Worm (Caenorhabditis elegans) whole organism, mixed stage, embryonic: ENCODE results near the gene aakg-3.

Experiments
- ces-1 ChIP-seq: fragments of 150-350 bp; optimal IDR thresholded peaks from 2 replicates; lab custom pipeline; 2014; ENCODE audit warnings: missing biosample characterization, missing genetic modification reagents, missing genetic modification characterization
- cnd-1 ChIP-seq: fragments of 200-800 bp; sonication (Bioruptor generic); optimal IDR thresholded peaks from 2 replicates; lab custom pipeline; 2018; ENCODE audit warnings: mild to moderate bottlenecking, missing genetic modification characterization, missing compliant biosample characterization
- drap-1 ChIP-seq: fragments of 200-800 bp; sonication (Bioruptor generic); optimal IDR thresholded peaks from 3 replicates; lab custom pipeline; 2018; ENCODE audit warnings: mild to moderate bottlenecking, missing genetic modification characterization, missing compliant biosample characterization
- elt-1 ChIP-seq: sonication (generic microtip); optimal IDR thresholded peaks from 2 replicates; lab custom pipeline; 2017; ENCODE audit warnings: missing genetic modification characterization, mild to moderate bottlenecking, missing compliant biosample characterization, antibody characterized with exemption, moderate library complexity, borderline replicate concordance; ENCODE audit not compliant: insufficient read depth
- mls-2 ChIP-seq: sonication (generic microtip); optimal IDR thresholded peaks from 2 replicates; lab custom pipeline; 2016; ENCODE audit warnings: mild to moderate bottlenecking, missing genetic modification characterization, moderate library complexity, missing compliant biosample characterization
- nhr-12 ChIP-seq: fragments of 150-350 bp; optimal IDR thresholded peaks from 2 replicates; lab custom pipeline; 2014; ENCODE audit warnings: missing biosample characterization, missing genetic modification characterization
- nhr-237 ChIP-seq: fragments of 150-350 bp; optimal IDR thresholded peaks from 2 replicates; lab custom pipeline; 2014; ENCODE audit warnings: missing biosample characterization, missing genetic modification characterization
- nhr-28 ChIP-seq: fragments of 150-350 bp; optimal IDR thresholded peaks from 2 replicates; lab custom pipeline; 2014; ENCODE audit warnings: missing biosample characterization, missing genetic modification characterization
- nhr-76 ChIP-seq: sonication (generic microtip); optimal IDR thresholded peaks from 2 replicates; lab custom pipeline; 2017; ENCODE audit warnings: missing biosample characterization, missing genetic modification characterization
- pha-4 ChIP-seq: fragments of 150-350 bp; optimal IDR thresholded peaks from 2 replicates; lab custom pipeline; 2018; ENCODE audit warnings: missing biosample characterization, missing genetic modification reagents, missing genetic modification characterization
- snpc-4 ChIP-seq: fragments of 150-350 bp; optimal IDR thresholded peaks from 2 replicates; lab custom pipeline; 2014; ENCODE audit warnings: missing biosample characterization, missing genetic modification characterization
- sptf-1 ChIP-seq: sonication (generic microtip); optimal IDR thresholded peaks from 2 replicates; lab custom pipeline; 2017; ENCODE audit warnings: mild to moderate bottlenecking, missing genetic modification characterization, moderate library complexity, missing compliant biosample characterization
- unc-120 ChIP-seq: sonication (generic microtip); optimal IDR thresholded peaks from 2 replicates; lab custom pipeline; 2017; ENCODE audit warnings: missing genetic modification characterization, missing compliant biosample characterization; ENCODE audit not compliant: poor library complexity, severe bottlenecking
- unc-62 ChIP-seq: fragments of 150-350 bp; optimal IDR thresholded peaks from 2 replicates; lab custom pipeline; 2014; ENCODE audit warnings: missing biosample characterization, missing genetic modification reagents, missing genetic modification characterization

DNA sequence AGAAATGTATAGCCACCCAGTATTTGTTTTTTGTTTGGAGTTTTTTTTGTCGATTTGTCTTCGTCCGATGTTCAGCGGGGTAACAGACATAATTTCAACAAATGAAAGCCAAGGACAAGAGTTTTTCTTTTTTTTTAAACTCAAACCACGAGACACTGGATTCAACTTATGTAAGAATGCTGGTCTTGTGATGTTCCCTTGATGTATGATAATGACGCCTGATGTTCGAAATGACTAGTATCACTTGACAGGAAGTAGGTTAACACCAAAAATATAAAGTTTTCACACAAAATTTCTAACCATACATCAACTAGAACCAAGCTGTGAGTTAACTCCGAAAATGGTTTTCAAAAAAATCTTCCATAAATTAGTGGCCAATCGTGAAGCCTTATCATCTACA is 6.0 kb upstream of the aakg-3 start:
- TF ChIP-seq pha-4 (tag; lab: Kevin White, UChicago), result no peak
- TF ChIP-seq mls-2, result no peak
- TF ChIP-seq unc-120 (tag; lab: Kevin White, UChicago), result no peak
- no peak for TF ChIP-seq nhr-28
- no peak for TF ChIP-seq cnd-1
- no peak for TF ChIP-seq snpc-4 (tag; lab: Kevin White, UChicago)
- no peak for TF ChIP-seq elt-1 (tag; lab: Kevin White, UChicago)
- TF ChIP-seq nhr-76 (tag; lab: Kevin White, UChicago), result no peak
- TF ChIP-seq nhr-12 (tag; lab: Kevin White, UChicago), result no peak
- no peak for TF ChIP-seq unc-62 (GFP tag; lab: Kevin White, UChicago)
- TF ChIP-seq sptf-1, result no peak
- no peak for TF ChIP-seq ces-1
- TF ChIP-seq nhr-237 (tag; lab: Kevin White, UChicago), result no peak
- no peak for TF ChIP-seq drap-1
